Fruit fly (Drosophila melanogaster) whole organism, embryonic: Measurements from ENCODE around the gene Edg78E.

Experiments used
- B-H2 ChIP-seq: fragments of 200-800 bp; sonication (Bioruptor generic); optimal IDR thresholded peaks from 2 replicates; lab custom pipeline; 2018; ENCODE audit warnings: missing biosample characterization, mild to moderate bottlenecking, missing genetic modification characterization
- BtbVII ChIP-seq: fragments of 200-800 bp; sonication (Bioruptor generic); optimal IDR thresholded peaks from 3 replicates; lab custom pipeline; 2017; ENCODE audit warnings: missing biosample characterization, mild to moderate bottlenecking, missing genetic modification characterization
- CG10147 ChIP-seq: fragments of 200-800 bp; sonication (Bioruptor generic); optimal IDR thresholded peaks from 2 replicates; lab custom pipeline; 2019; ENCODE audit warnings: missing biosample characterization, mild to moderate bottlenecking, missing genetic modification characterization, moderate library complexity
- CG10209 ChIP-seq: fragments of 200-800 bp; sonication (Bioruptor generic); optimal IDR thresholded peaks from 3 replicates; lab custom pipeline; 2017; ENCODE audit warnings: missing biosample characterization, mild to moderate bottlenecking, missing genetic modification characterization, missing genetic modification reagents
- CG11504 ChIP-seq: fragments of 200-800 bp; sonication (Bioruptor generic); optimal IDR thresholded peaks from 3 replicates; lab custom pipeline; 2019; ENCODE audit warnings: missing biosample characterization, mild to moderate bottlenecking, missing genetic modification characterization, moderate library complexity
- CG12071 ChIP-seq: fragments of 200-800 bp; sonication (Bioruptor generic); optimal IDR thresholded peaks from 3 replicates; lab custom pipeline; 2018; ENCODE audit warnings: missing biosample characterization, mild to moderate bottlenecking, missing genetic modification characterization
- CG12391 ChIP-seq: fragments of 200-800 bp; sonication (Bioruptor generic); optimal IDR thresholded peaks from 3 replicates; lab custom pipeline; 2018; ENCODE audit warnings: missing biosample characterization, mild to moderate bottlenecking, missing genetic modification characterization, moderate library complexity
- CG12659 ChIP-seq: fragments of 200-800 bp; sonication (Bioruptor generic); optimal IDR thresholded peaks from 3 replicates; lab custom pipeline; 2017; ENCODE audit warnings: mild to moderate bottlenecking, missing biosample characterization, missing genetic modification reagents, missing genetic modification characterization
- CG13296 ChIP-seq: fragments of 200-800 bp; sonication (Bioruptor generic); optimal IDR thresholded peaks from 3 replicates; lab custom pipeline; 2018; ENCODE audit warnings: missing biosample characterization, mild to moderate bottlenecking, missing genetic modification characterization
- CG13775 ChIP-seq: fragments of 200-800 bp; sonication (Bioruptor generic); optimal IDR thresholded peaks from 3 replicates; lab custom pipeline; 2017; ENCODE audit warnings: missing biosample characterization, mild to moderate bottlenecking, missing genetic modification characterization
- CG14667 ChIP-seq: fragments of 200-800 bp; sonication (Bioruptor generic); IDR thresholded peaks from 2 replicates; pipeline ENCODE4 v1.3.6; 2022; ENCODE audit warnings: missing biosample characterization, missing genetic modification characterization
- CG15073 ChIP-seq: fragments of 200-800 bp; sonication (Bioruptor generic); optimal IDR thresholded peaks from 2 replicates; lab custom pipeline; 2016; ENCODE audit warnings: missing biosample characterization, missing genetic modification characterization
- CG15269 ChIP-seq: fragments of 200-800 bp; sonication (Bioruptor generic); optimal IDR thresholded peaks from 2 replicates; lab custom pipeline; 2018; ENCODE audit warnings: missing biosample characterization, mild to moderate bottlenecking, missing genetic modification characterization, moderate library complexity
- CG15514 ChIP-seq: fragments of 200-800 bp; sonication (Bioruptor generic); optimal IDR thresholded peaks from 3 replicates; lab custom pipeline; 2017; ENCODE audit warnings: missing biosample characterization, missing genetic modification characterization, mild to moderate bottlenecking, moderate library complexity, missing genetic modification reagents
- CG17385 ChIP-seq: fragments of 200-800 bp; sonication (Bioruptor generic); optimal IDR thresholded peaks from 3 replicates; lab custom pipeline; 2018; ENCODE audit warnings: missing biosample characterization, mild to moderate bottlenecking, missing genetic modification characterization
- CG18599 ChIP-seq: fragments of 200-800 bp; sonication (Bioruptor generic); optimal IDR thresholded peaks from 3 replicates; lab custom pipeline; 2017; ENCODE audit warnings: missing biosample characterization, missing genetic modification characterization, mild to moderate bottlenecking, moderate library complexity, missing genetic modification reagents
- CG2120 ChIP-seq: fragments of 200-800 bp; sonication (Bioruptor generic); optimal IDR thresholded peaks from 3 replicates; lab custom pipeline; 2016; ENCODE audit warnings: missing biosample characterization, missing genetic modification characterization
- CG30403 ChIP-seq: fragments of 200-800 bp; sonication (Bioruptor generic); optimal IDR thresholded peaks from 3 replicates; lab custom pipeline; 2016; ENCODE audit warnings: missing biosample characterization, missing genetic modification characterization
- CG3281 ChIP-seq: fragments of 200-800 bp; sonication (Bioruptor generic); optimal IDR thresholded peaks from 3 replicates; lab custom pipeline; 2017; ENCODE audit warnings: missing biosample characterization, mild to moderate bottlenecking, missing genetic modification characterization
- CG3726 ChIP-seq: fragments of 200-800 bp; sonication (Bioruptor generic); IDR thresholded peaks from 3 replicates; pipeline ENCODE4, ENCODE4 v1.3.6; 2022; ENCODE audit warnings: missing biosample characterization, missing genetic modification characterization
- CG3838 ChIP-seq: fragments of 200-800 bp; sonication (Bioruptor generic); optimal IDR thresholded peaks from 3 replicates; lab custom pipeline; 2016; ENCODE audit warnings: missing biosample characterization, missing genetic modification characterization
- CG6765 ChIP-seq: fragments of 200-800 bp; sonication (Bioruptor generic); optimal IDR thresholded peaks from 3 replicates; lab custom pipeline; 2017; ENCODE audit warnings: missing biosample characterization, mild to moderate bottlenecking, missing genetic modification characterization
- CG6813 ChIP-seq: fragments of 200-800 bp; sonication (Bioruptor generic); optimal IDR thresholded peaks from 2 replicates; lab custom pipeline; 2017; ENCODE audit warnings: missing biosample characterization, missing genetic modification characterization, mild to moderate bottlenecking, moderate library complexity, missing genetic modification reagents
- CG7839 ChIP-seq: fragments of 200-800 bp; sonication (Bioruptor generic); optimal IDR thresholded peaks from 3 replicates; lab custom pipeline; 2018; ENCODE audit warnings: missing biosample characterization, mild to moderate bottlenecking, missing genetic modification characterization, moderate library complexity
- CG8924 ChIP-seq: fragments of 200-800 bp; optimal IDR thresholded peaks from 3 replicates; lab custom pipeline; 2019; ENCODE audit warnings: missing biosample characterization, mild to moderate bottlenecking, missing genetic modification characterization, moderate library complexity
- CG9727 ChIP-seq: fragments of 200-800 bp; sonication (Bioruptor generic); optimal IDR thresholded peaks from 3 replicates; lab custom pipeline; 2017; ENCODE audit warnings: missing biosample characterization, mild to moderate bottlenecking, missing genetic modification characterization
- Deaf1 ChIP-seq: fragments of 200-800 bp; optimal IDR thresholded peaks from 3 replicates; lab custom pipeline; 2019; ENCODE audit warnings: missing biosample characterization, mild to moderate bottlenecking, missing genetic modification characterization, moderate library complexity
- HHEX ChIP-seq: fragments of 200-800 bp; sonication (Bioruptor generic); optimal IDR thresholded peaks from 3 replicates; lab custom pipeline; 2017; ENCODE audit warnings: missing biosample characterization, mild to moderate bottlenecking, missing genetic modification characterization, missing genetic modification reagents
- HLH54F ChIP-seq: fragments of 200-800 bp; sonication (Bioruptor generic); optimal IDR thresholded peaks from 3 replicates; lab custom pipeline; 2016; ENCODE audit warnings: missing biosample characterization, missing genetic modification characterization
- Hr51 ChIP-seq, 2 experiments: fragments of 200-800 bp; sonication (Bioruptor generic); optimal IDR thresholded peaks; 2 replicates in 1 of 2; 3 replicates in 1 of 2; lab custom pipeline; 2016 to 2018; ENCODE audit warnings: missing biosample characterization in 2 of 2, missing genetic modification characterization in 2 of 2, mild to moderate bottlenecking in 1 of 2, moderate library complexity in 1 of 2
- Hsf ChIP-seq: fragments of 200-800 bp; sonication (Bioruptor generic); optimal IDR thresholded peaks from 3 replicates; lab custom pipeline; 2016; ENCODE audit warnings: missing biosample characterization, missing genetic modification characterization
- Meics ChIP-seq: fragments of 200-800 bp; sonication (Bioruptor generic); optimal IDR thresholded peaks from 2 replicates; lab custom pipeline; 2017; ENCODE audit warnings: missing biosample characterization, mild to moderate bottlenecking, missing genetic modification characterization
- NfI ChIP-seq: fragments of 200-800 bp; sonication (Bioruptor generic); optimal IDR thresholded peaks from 3 replicates; lab custom pipeline; 2018; ENCODE audit warnings: missing biosample characterization, mild to moderate bottlenecking, missing genetic modification characterization, moderate library complexity
- Oli ChIP-seq: fragments of 200-800 bp; sonication (Bioruptor generic); optimal IDR thresholded peaks from 2 replicates; lab custom pipeline; 2018; ENCODE audit warnings: missing biosample characterization, mild to moderate bottlenecking, missing genetic modification characterization, moderate library complexity
- ase ChIP-seq: fragments of 200-800 bp; sonication (Bioruptor generic); IDR thresholded peaks from 3 replicates; pipeline ENCODE4 v1.3.6; 2022; ENCODE audit warnings: missing biosample characterization, missing genetic modification characterization
- caup ChIP-seq: fragments of 200-800 bp; sonication (Bioruptor generic); optimal IDR thresholded peaks from 3 replicates; lab custom pipeline; 2017; ENCODE audit warnings: missing biosample characterization, mild to moderate bottlenecking, missing genetic modification characterization, moderate library complexity; ENCODE audit not compliant: severe bottlenecking
- fu2 ChIP-seq: fragments of 200-800 bp; sonication (Bioruptor generic); optimal IDR thresholded peaks from 2 replicates; lab custom pipeline; 2016; ENCODE audit warnings: missing biosample characterization, missing genetic modification characterization
- kay ChIP-seq: fragments of 200-800 bp; sonication (Bioruptor generic); optimal IDR thresholded peaks from 2 replicates; lab custom pipeline; 2016; ENCODE audit warnings: missing biosample characterization, missing genetic modification characterization
- lilli ChIP-seq: fragments of 200-800 bp; sonication (Bioruptor generic); optimal IDR thresholded peaks from 3 replicates; lab custom pipeline; 2016; ENCODE audit warnings: missing biosample characterization, missing genetic modification characterization
- org-1 ChIP-seq: fragments of 200-800 bp; sonication (Bioruptor generic); optimal IDR thresholded peaks from 2 replicates; lab custom pipeline; 2017; ENCODE audit warnings: missing biosample characterization, missing genetic modification characterization
- pan ChIP-seq, 4 experiments: fragments of >200 bp in 3 of 4; fragments of 200-800 bp in 1 of 4; sonication (Bioruptor generic) in 1 of 4; optimal IDR thresholded peaks in 3 of 4; IDR thresholded peaks in 1 of 4; 2 replicates each; pipeline versions ENCODE4 v1.3.6 to Lab custom; 2017 to 2022; ENCODE audit warnings: missing biosample characterization in 2 of 4, missing genetic modification characterization in 2 of 4, mixed read lengths in 1 of 4
- pb ChIP-seq: fragments of 200-800 bp; sonication (Bioruptor generic); optimal IDR thresholded peaks from 3 replicates; lab custom pipeline; 2016; ENCODE audit warnings: missing biosample characterization, missing genetic modification characterization
- pita ChIP-seq: fragments of 200-800 bp; sonication (Bioruptor generic); optimal IDR thresholded peaks from 2 replicates; lab custom pipeline; 2017; ENCODE audit warnings: missing biosample characterization, mild to moderate bottlenecking, missing genetic modification characterization
- run ChIP-seq: fragments of 200-800 bp; sonication (Bioruptor generic); optimal IDR thresholded peaks from 3 replicates; lab custom pipeline; 2018; ENCODE audit warnings: missing biosample characterization, mild to moderate bottlenecking, missing genetic modification characterization
- tap ChIP-seq: fragments of 200-800 bp; optimal IDR thresholded peaks from 3 replicates; lab custom pipeline; 2019; ENCODE audit warnings: missing biosample characterization, mild to moderate bottlenecking, missing genetic modification characterization, moderate library complexity
- vnd ChIP-seq: fragments of 200-800 bp; sonication (Bioruptor generic); IDR thresholded peaks from 3 replicates; pipeline ENCODE4 v1.3.6; 2022; ENCODE audit warnings: missing biosample characterization, missing genetic modification characterization; ENCODE audit not compliant: partially characterized antibody
- zen2 ChIP-seq: fragments of 200-800 bp; sonication (Bioruptor generic); IDR thresholded peaks from 3 replicates; pipeline ENCODE4 v1.3.6; 2022; ENCODE audit warnings: missing biosample characterization, missing genetic modification characterization; ENCODE audit not compliant: partially characterized antibody

Edg78E gene

dm6 chr3L:21321807-21322503 is 24.4 kb upstream of the Edg78E start:
- TF ChIP-seq vnd (GFP tag; lab: Robert Waterston, UW) = no peak
- no peak for TF ChIP-seq CG3726 (GFP tag; lab: Robert Waterston, UW)
- no peak for TF ChIP-seq pita (GFP tag; lab: Kevin White, UChicago)
- no peak for TF ChIP-seq CG14667 (GFP tag; lab: Robert Waterston, UW)
- peak; percentile 19 for TF ChIP-seq CG8924 (tag; lab: Kevin White, UChicago)
- no peak for TF ChIP-seq CG15073
- no peak for TF ChIP-seq run (tag; lab: Kevin White, UChicago)
- no peak for TF ChIP-seq CG3838 (GFP tag; lab: Kevin White, UChicago)
- TF ChIP-seq CG17385 (GFP tag; lab: Kevin White, UChicago) = peak; percentile 30
- no peak for TF ChIP-seq kay (GFP tag; lab: Kevin White, UChicago)
- TF ChIP-seq HLH54F (GFP tag; lab: Kevin White, UChicago) = peak; percentile 7
- TF ChIP-seq BtbVII (GFP tag; lab: Kevin White, UChicago) = peak; percentile 33
- no peak for TF ChIP-seq pb (GFP tag; lab: Kevin White, UChicago)
- TF ChIP-seq B-H2 (GFP tag; lab: Kevin White, UChicago) = peak; percentile 4
- peak; percentile 58 for TF ChIP-seq CG13296 (GFP tag; lab: Kevin White, UChicago)
- TF ChIP-seq CG6765 = peak; percentile 49
- peak; percentile 57 for TF ChIP-seq NfI (GFP tag; lab: Kevin White, UChicago)
- TF ChIP-seq CG6813 (GFP tag; lab: Kevin White, UChicago) = peak; percentile 43
- TF ChIP-seq pan (optimal IDR thresholded peaks at IDR 0.05; lab: Kevin White, UChicago) = no peak
- TF ChIP-seq pan (GFP tag; optimal IDR thresholded peaks at IDR 0.05 in 1 of 2, IDR thresholded peaks at IDR 0.05 in 1 of 2) = no peak
- peak; percentile 0 for TF ChIP-seq Hsf (GFP tag; lab: Kevin White, UChicago)
- peak; percentile 1 for TF ChIP-seq CG13775 (GFP tag; lab: Kevin White, UChicago)
- TF ChIP-seq org-1 (GFP tag; lab: Kevin White, UChicago) = peak; percentile 5
- peak; percentile 70 for TF ChIP-seq CG3281 (GFP tag; lab: Kevin White, UChicago)
- TF ChIP-seq zen2 = no peak
- TF ChIP-seq HHEX = peak; percentile 36
- peak; percentile 14 for TF ChIP-seq fu2 (GFP tag; lab: Kevin White, UChicago)
- peak; percentile 82 for TF ChIP-seq CG18599
- TF ChIP-seq CG2120 = peak; percentile 68
- peak; percentile 51 for TF ChIP-seq CG15269 (tag; lab: Kevin White, UChicago)
- peak; percentile 20 for TF ChIP-seq CG9727
- peak in 1 of 2 experiments; percentile 51 for TF ChIP-seq Hr51 (GFP tag; optimal IDR thresholded peaks at IDR 0.05; lab: Kevin White, UChicago)
- TF ChIP-seq CG12659 (GFP tag; lab: Kevin White, UChicago) = peak; percentile 28
- peak; percentile 69 for TF ChIP-seq Meics (GFP tag; lab: Kevin White, UChicago)
- TF ChIP-seq tap (tag; lab: Kevin White, UChicago) = peak; percentile 0
- peak; percentile 49 for TF ChIP-seq CG15514 (GFP tag; lab: Kevin White, UChicago)
- TF ChIP-seq CG7839 (tag; lab: Kevin White, UChicago) = peak; percentile 49
- TF ChIP-seq lilli = peak; percentile 37
- peak; percentile 52 for TF ChIP-seq caup
- peak; percentile 27 for TF ChIP-seq CG10147 (GFP tag; lab: Kevin White, UChicago)
- peak; percentile 29 for TF ChIP-seq CG10209 (GFP tag; lab: Kevin White, UChicago)
- peak; percentile 37 for TF ChIP-seq Oli (tag; lab: Kevin White, UChicago)
- no peak for TF ChIP-seq CG12071 (GFP tag; lab: Kevin White, UChicago)
- peak; percentile 43 for TF ChIP-seq CG12391
- TF ChIP-seq CG30403 (GFP tag; lab: Kevin White, UChicago) = peak; percentile 10
- 0 out of 3 replicates have a peak, but pooled peaks have one; percentile 27 for TF ChIP-seq ase
- TF ChIP-seq CG11504 (tag; lab: Kevin White, UChicago) = peak; percentile 54
- peak; percentile 95 for TF ChIP-seq Deaf1
